Worm (Caenorhabditis elegans) whole organism, mixed stage, embryonic: Measurements from ENCODE around the gene T20D4.15.
"Not testable (repeated sequence)": the region's sequence is repeated elsewhere in the genome, so short reads cannot be mapped to it uniquely, and the experiment has no call there.

Source experiments
- M03D4.4 ChIP-seq: sonication (generic microtip); optimal IDR thresholded peaks from 2 replicates; lab custom pipeline; 2017; ENCODE audit warnings: mild to moderate bottlenecking, missing genetic modification characterization, missing compliant biosample characterization
- bed-3 ChIP-seq: fragments of 200-800 bp; sonication (Bioruptor generic); optimal IDR thresholded peaks from 3 replicates; lab custom pipeline; 2018; ENCODE audit warnings: mild to moderate bottlenecking, missing genetic modification characterization, moderate library complexity, missing compliant biosample characterization
- blmp-1 ChIP-seq: fragments of 150-350 bp; optimal IDR thresholded peaks from 2 replicates; lab custom pipeline; 2014; ENCODE audit warnings: missing biosample characterization, missing genetic modification characterization
- ceh-39 ChIP-seq: fragments of 150-350 bp; optimal IDR thresholded peaks from 2 replicates; lab custom pipeline; 2014; ENCODE audit warnings: missing biosample characterization, missing genetic modification characterization
- ceh-43 ChIP-seq: fragments of 200-800 bp; sonication (Bioruptor generic); optimal IDR thresholded peaks from 2 replicates; lab custom pipeline; 2018; ENCODE audit warnings: mild to moderate bottlenecking, missing genetic modification characterization, moderate library complexity, missing compliant biosample characterization
- ceh-83 ChIP-seq: fragments of 200-800 bp; sonication (Bioruptor generic); optimal IDR thresholded peaks from 2 replicates; lab custom pipeline; 2018; ENCODE audit warnings: mild to moderate bottlenecking, missing genetic modification characterization, missing compliant biosample characterization
- ces-1 ChIP-seq: fragments of 150-350 bp; optimal IDR thresholded peaks from 2 replicates; lab custom pipeline; 2014; ENCODE audit warnings: missing biosample characterization, missing genetic modification reagents, missing genetic modification characterization
- cnd-1 ChIP-seq: fragments of 200-800 bp; sonication (Bioruptor generic); optimal IDR thresholded peaks from 2 replicates; lab custom pipeline; 2018; ENCODE audit warnings: mild to moderate bottlenecking, missing genetic modification characterization, missing compliant biosample characterization
- drap-1 ChIP-seq: fragments of 200-800 bp; sonication (Bioruptor generic); optimal IDR thresholded peaks from 3 replicates; lab custom pipeline; 2018; ENCODE audit warnings: mild to moderate bottlenecking, missing genetic modification characterization, missing compliant biosample characterization
- elt-1 ChIP-seq: sonication (generic microtip); optimal IDR thresholded peaks from 2 replicates; lab custom pipeline; 2017; ENCODE audit warnings: missing genetic modification characterization, mild to moderate bottlenecking, missing compliant biosample characterization, antibody characterized with exemption, moderate library complexity, borderline replicate concordance; ENCODE audit not compliant: insufficient read depth
- flh-1 ChIP-seq: fragments of 200-800 bp; sonication (Bioruptor generic); optimal IDR thresholded peaks from 2 replicates; lab custom pipeline; 2018; ENCODE audit warnings: mild to moderate bottlenecking, missing genetic modification characterization, moderate library complexity, missing compliant biosample characterization
- ham-2 ChIP-seq: fragments of 200-800 bp; sonication (Bioruptor generic); optimal IDR thresholded peaks from 2 replicates; lab custom pipeline; 2018; ENCODE audit warnings: mild to moderate bottlenecking, missing genetic modification characterization, missing compliant biosample characterization
- hlh-1 ChIP-seq: fragments of 150-350 bp; optimal IDR thresholded peaks from 2 replicates; lab custom pipeline; 2014; ENCODE audit warnings: missing biosample characterization, missing genetic modification reagents, missing genetic modification characterization
- lin-13 ChIP-seq: fragments of 150-350 bp; optimal IDR thresholded peaks from 2 replicates; lab custom pipeline; 2014; ENCODE audit warnings: missing biosample characterization, missing genetic modification characterization
- lin-32 ChIP-seq: fragments of 200-800 bp; sonication (Bioruptor generic); optimal IDR thresholded peaks from 2 replicates; lab custom pipeline; 2018; ENCODE audit warnings: mild to moderate bottlenecking, missing genetic modification characterization, missing compliant biosample characterization
- lsy-2 ChIP-seq: fragments of 150-350 bp; optimal IDR thresholded peaks from 2 replicates; lab custom pipeline; 2014; ENCODE audit warnings: missing biosample characterization, missing genetic modification characterization
- mab-5 ChIP-seq: fragments of 150-350 bp; optimal IDR thresholded peaks from 2 replicates; lab custom pipeline; 2014; ENCODE audit warnings: missing biosample characterization, missing genetic modification characterization
- mep-1 ChIP-seq: fragments of 150-350 bp; optimal IDR thresholded peaks from 2 replicates; lab custom pipeline; 2017; ENCODE audit warnings: missing biosample characterization, missing genetic modification reagents, missing genetic modification characterization, inconsistent platforms
- mls-2 ChIP-seq: sonication (generic microtip); optimal IDR thresholded peaks from 2 replicates; lab custom pipeline; 2016; ENCODE audit warnings: mild to moderate bottlenecking, missing genetic modification characterization, moderate library complexity, missing compliant biosample characterization
- nhr-12 ChIP-seq: fragments of 150-350 bp; optimal IDR thresholded peaks from 2 replicates; lab custom pipeline; 2014; ENCODE audit warnings: missing biosample characterization, missing genetic modification characterization
- nhr-2 ChIP-seq: fragments of 150-350 bp; optimal IDR thresholded peaks from 2 replicates; lab custom pipeline; 2014; ENCODE audit warnings: missing biosample characterization, missing genetic modification characterization
- nhr-28 ChIP-seq: fragments of 150-350 bp; optimal IDR thresholded peaks from 2 replicates; lab custom pipeline; 2014; ENCODE audit warnings: missing biosample characterization, missing genetic modification characterization
- nhr-76 ChIP-seq: sonication (generic microtip); optimal IDR thresholded peaks from 2 replicates; lab custom pipeline; 2017; ENCODE audit warnings: missing biosample characterization, missing genetic modification characterization
- pha-4 ChIP-seq: fragments of 150-350 bp; optimal IDR thresholded peaks from 2 replicates; lab custom pipeline; 2018; ENCODE audit warnings: missing biosample characterization, missing genetic modification reagents, missing genetic modification characterization
- sem-2 ChIP-seq: fragments of 200-800 bp; sonication (Bioruptor generic); optimal IDR thresholded peaks from 2 replicates; lab custom pipeline; 2018; ENCODE audit warnings: mild to moderate bottlenecking, missing genetic modification characterization, missing compliant biosample characterization
- snpc-4 ChIP-seq: fragments of 150-350 bp; optimal IDR thresholded peaks from 2 replicates; lab custom pipeline; 2014; ENCODE audit warnings: missing biosample characterization, missing genetic modification characterization
- sptf-1 ChIP-seq: sonication (generic microtip); optimal IDR thresholded peaks from 2 replicates; lab custom pipeline; 2017; ENCODE audit warnings: mild to moderate bottlenecking, missing genetic modification characterization, moderate library complexity, missing compliant biosample characterization
- unc-120 ChIP-seq: sonication (generic microtip); optimal IDR thresholded peaks from 2 replicates; lab custom pipeline; 2017; ENCODE audit warnings: missing genetic modification characterization, missing compliant biosample characterization; ENCODE audit not compliant: poor library complexity, severe bottlenecking
- unc-39 ChIP-seq: fragments of 150-350 bp; optimal IDR thresholded peaks from 2 replicates; lab custom pipeline; 2014; ENCODE audit warnings: missing biosample characterization, missing genetic modification characterization
- unc-62 ChIP-seq: fragments of 150-350 bp; optimal IDR thresholded peaks from 2 replicates; lab custom pipeline; 2014; ENCODE audit warnings: missing biosample characterization, missing genetic modification reagents, missing genetic modification characterization
- ztf-11 ChIP-seq: fragments of 150-350 bp; optimal IDR thresholded peaks from 2 replicates; lab custom pipeline; 2014; ENCODE audit warnings: missing biosample characterization, missing genetic modification characterization

Gene T20D4.15

ce11 chrV:3399952-3400351 lies 5.4 kb upstream of the T20D4.15 start, which contains the start of gene T20D4.10:
T20D4.10 (plus strand) TSS chrV:3400252.
- TF ChIP-seq unc-62 (GFP tag; lab: Kevin White, UChicago); nhr-76; lin-32 (GFP tag; lab: Kevin White, UChicago): not testable (repeated sequence)

ce11 chrV:3398314-3398713 lies 3.8 kb upstream of the T20D4.15 start, which contains the start of gene T20D4.11:
T20D4.11 (plus strand) TSS chrV:3398690.
- TF ChIP-seq bed-3 (GFP tag; lab: Kevin White, UChicago) (no peak), pha-4 (tag; lab: Kevin White, UChicago) (no peak), lin-13 (tag; lab: Kevin White, UChicago) (no peak), elt-1 (tag; lab: Kevin White, UChicago) (no peak), unc-62 (GFP tag; lab: Kevin White, UChicago) (no peak), nhr-76 (no peak), nhr-12 (tag; lab: Kevin White, UChicago) (no peak), mep-1 (no peak), blmp-1 (no peak), ceh-43 (no peak), ztf-11 (tag; lab: Kevin White, UChicago) (no peak), sptf-1 (tag; lab: Kevin White, UChicago) (no peak), nhr-2 (no peak), lsy-2 (tag; lab: Kevin White, UChicago) (no peak), ceh-83 (GFP tag; lab: Kevin White, UChicago) (no peak), snpc-4 (tag; lab: Kevin White, UChicago) (no peak)
- TF ChIP-seq, all 35 proteins: peak for 0

- not testable (repeated sequence) for TF ChIP-seq M03D4.4, unc-120, cnd-1 (tag; lab: Kevin White, UChicago)
- TF ChIP-seq, all 35 proteins: peak for 0; not testable (repeated sequence) for 35
Observed at ce11 chrV:3396765-3397164, 2.2 kb upstream of the T20D4.15 start, which contains the start of gene T20D4.12. T20D4.12 (plus strand) TSS chrV:3397065.

ce11 chrV:3394065-3394464 lies 479 bp downstream of the T20D4.15 start:
- TF ChIP-seq flh-1, result no peak
- no peak for TF ChIP-seq nhr-28
- TF ChIP-seq nhr-76, result no peak
- TF ChIP-seq ceh-39, result no peak
- TF ChIP-seq sptf-1 (tag; lab: Kevin White, UChicago), result no peak
- no peak for TF ChIP-seq sem-2 (GFP tag; lab: Kevin White, UChicago)
- no peak for TF ChIP-seq bed-3 (GFP tag; lab: Kevin White, UChicago)
- no peak for TF ChIP-seq cnd-1 (tag; lab: Kevin White, UChicago)
- no peak for TF ChIP-seq ham-2 (GFP tag; lab: Kevin White, UChicago)
- no peak for TF ChIP-seq unc-120 (tag; lab: Kevin White, UChicago)
- no peak for TF ChIP-seq mls-2 (tag; lab: Kevin White, UChicago)
- TF ChIP-seq ztf-11 (tag; lab: Kevin White, UChicago), result no peak
- no peak for TF ChIP-seq unc-39 (tag; lab: Kevin White, UChicago)
- TF ChIP-seq ces-1 (GFP tag; lab: Kevin White, UChicago), result no peak
- TF ChIP-seq elt-1 (tag; lab: Kevin White, UChicago), result no peak
- TF ChIP-seq mab-5 (tag; lab: Kevin White, UChicago), result no peak
- TF ChIP-seq drap-1, result no peak
- TF ChIP-seq hlh-1 (tag; lab: Kevin White, UChicago), result no peak
- TF ChIP-seq, all 35 proteins: peak for 0

- TF ChIP-seq pha-4 (tag; lab: Kevin White, UChicago) (no peak), nhr-28 (no peak)
Observed at ce11 chrV:3391005-3391404, 3.5 kb downstream of the T20D4.15 start.
